Worm (Caenorhabditis elegans): ENCODE results near the gene nlp-51.

DNA sequence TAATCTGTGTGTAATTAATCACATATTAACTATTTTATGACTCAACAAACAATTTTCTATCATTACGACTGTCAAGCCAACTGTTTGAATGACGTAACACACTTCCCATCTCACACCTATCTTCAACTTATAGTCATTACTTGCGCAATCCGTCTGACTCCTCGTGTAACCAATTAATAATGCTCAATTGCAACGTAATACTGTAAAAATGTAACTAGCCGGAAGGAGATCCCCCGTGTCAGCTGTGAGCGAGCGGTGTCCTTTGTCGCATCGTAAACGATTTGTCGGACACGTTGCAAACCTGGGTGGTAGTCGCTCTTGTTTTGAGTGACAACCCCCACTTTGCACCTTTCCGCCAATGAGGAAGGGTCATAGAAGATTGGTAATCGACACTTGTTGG, 31.3 kb downstream of the nlp-51 start:
- TF ChIP-seq him-1 (tag; optimal IDR thresholded peaks at IDR 0.05) (no peak), dao-5 (tag; optimal IDR thresholded peaks at IDR 0.05) (no peak)
